Fruit fly (Drosophila melanogaster): ENCODE results near the gene Vha100-1.

Gene Vha100-1

DNA sequence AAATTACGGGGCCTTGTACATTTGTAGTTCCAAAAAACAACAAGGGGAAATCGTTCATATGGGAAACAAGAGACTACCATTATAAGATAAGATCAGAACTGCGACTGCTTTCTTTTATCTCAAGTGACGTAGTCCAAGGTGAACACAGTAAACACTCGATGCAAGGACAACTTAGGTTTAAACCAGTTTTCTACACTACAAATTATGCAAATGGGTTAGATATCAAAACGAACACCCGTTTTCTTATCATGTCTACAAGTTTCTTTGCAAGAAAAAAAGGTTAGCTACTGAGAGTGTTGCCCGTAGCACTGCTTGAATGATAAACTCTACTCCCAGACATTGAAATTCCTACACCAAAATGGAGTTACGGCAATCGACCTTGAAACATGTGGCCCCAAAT lies 6.9 kb upstream of the Vha100-1 start (continued):
- TF ChIP-seq seq (GFP tag; IDR thresholded peaks at IDR 0.05) = no peak
- no peak for TF ChIP-seq Tbp (GFP tag; optimal IDR thresholded peaks at IDR 0.05)
- TF ChIP-seq CG8359 (GFP tag; optimal IDR thresholded peaks at IDR 0.05; ENCODE audit: borderline replicate concordance) = peak; percentile 13
- TF ChIP-seq CG1602 (GFP tag; optimal IDR thresholded peaks at IDR 0.05) = peak; percentile 57
- TF ChIP-seq CG6272 (GFP tag; IDR thresholded peaks at IDR 0.05) = peak; percentile 51
- TF ChIP-seq ci (GFP tag; IDR thresholded peaks at IDR 0.05) = peak; percentile 81
- no peak for TF ChIP-seq disco-r (GFP tag; optimal IDR thresholded peaks at IDR 0.05)
- TF ChIP-seq CG11456 (GFP tag; IDR thresholded peaks at IDR 0.05) = peak; percentile 70; the same call in 2 of the 3 replicates
- TF ChIP-seq CG32772 (GFP tag; IDR thresholded peaks at IDR 0.05) = peak; percentile 75
- peak; percentile 62 for TF ChIP-seq schlank (tag; optimal IDR thresholded peaks at IDR 0.05)
- TF ChIP-seq CG18764 (GFP tag; optimal IDR thresholded peaks at IDR 0.05) = peak; percentile 26
- peak; percentile 52 for TF ChIP-seq CG17359 (tag; optimal IDR thresholded peaks at IDR 0.05)
- TF ChIP-seq CG11093 (GFP tag; IDR thresholded peaks at IDR 0.05) = peak; percentile 64; the same call in 2 of the 3 replicates
- peak; percentile 70 for TF ChIP-seq CG10959 (GFP tag; IDR thresholded peaks at IDR 0.05)
- peak; percentile 70 for TF ChIP-seq CG2712 (tag; optimal IDR thresholded peaks at IDR 0.05)
- peak; percentile 3 for TF ChIP-seq CG18619 (GFP tag; optimal IDR thresholded peaks at IDR 0.05)
- TF ChIP-seq CG17612 (GFP tag; IDR thresholded peaks at IDR 0.05) = peak; percentile 39; the same call in 1 of the 2 replicates
- TF ChIP-seq CG12942 (GFP tag; optimal IDR thresholded peaks at IDR 0.05) = peak; percentile 26
- TF ChIP-seq CG30403 (GFP tag; optimal IDR thresholded peaks at IDR 0.05) = peak; percentile 69
- TF ChIP-seq CG7745 (tag; optimal IDR thresholded peaks at IDR 0.05) = no peak
- peak; percentile 30 for TF ChIP-seq BtbVII (GFP tag; optimal IDR thresholded peaks at IDR 0.05)
- peak; percentile 73 for TF ChIP-seq ttk (GFP tag; IDR thresholded peaks at IDR 0.05)
- TF ChIP-seq ara (GFP tag; IDR thresholded peaks at IDR 0.05) = peak; percentile 82
- no peak; the same call in 2 of the 3 replicates for TF ChIP-seq z (GFP tag; IDR thresholded peaks at IDR 0.05)
- peak; percentile 69 to 76 for TF ChIP-seq Pdp1 (GFP tag; optimal IDR thresholded peaks at IDR 0.05)
- TF ChIP-seq CG7839 (tag; optimal IDR thresholded peaks at IDR 0.05) = peak; percentile 77
- peak; percentile 24 for TF ChIP-seq slou (GFP tag; optimal IDR thresholded peaks at IDR 0.05)
- TF ChIP-seq Xrp1 (GFP tag; IDR thresholded peaks at IDR 0.05) = peak; percentile 85
- peak; percentile 35 for TF ChIP-seq gro (GFP tag; optimal IDR thresholded peaks at IDR 0.05)
- peak; percentile 4 for TF ChIP-seq CG9609 (GFP tag; optimal IDR thresholded peaks at IDR 0.05)
- TF ChIP-seq CG10979 (tag; optimal IDR thresholded peaks at IDR 0.05) = peak; percentile 60
- TF ChIP-seq CG34224 (GFP tag; IDR thresholded peaks at IDR 0.05; ENCODE audit: partially characterized antibody) = no peak
- TF ChIP-seq CG3847 (GFP tag; IDR thresholded peaks at IDR 0.05) = peak; percentile 57; the same call in 1 of the 2 replicates
- TF ChIP-seq stwl (tag; optimal IDR thresholded peaks at IDR 0.05) = no peak
- peak; percentile 59 for TF ChIP-seq PHDP (tag; optimal IDR thresholded peaks at IDR 0.05)
- TF ChIP-seq CG9876 (GFP tag; optimal IDR thresholded peaks at IDR 0.05) = peak; percentile 13
- peak; percentile 51; the same call in 2 of the 3 replicates for TF ChIP-seq croc (GFP tag; conservative IDR thresholded peaks at IDR 0.05)
- peak; percentile 74 for TF ChIP-seq CG11247 (GFP tag; IDR thresholded peaks at IDR 0.05)
- TF ChIP-seq MBD-R2 (GFP tag; IDR thresholded peaks at IDR 0.05) = peak; percentile 58
- TF ChIP-seq sob (GFP tag; IDR thresholded peaks at IDR 0.05) = peak; percentile 72
- TF ChIP-seq Bdp1 (GFP tag; optimal IDR thresholded peaks at IDR 0.05) = peak; percentile 35
- peak; percentile 39 for TF ChIP-seq CG3281 (GFP tag; optimal IDR thresholded peaks at IDR 0.05)
- peak; percentile 60; the same call in 1 of the 2 replicates for TF ChIP-seq NFAT (GFP tag; IDR thresholded peaks at IDR 0.05)
- peak; percentile 41; the same call in 1 of the 2 replicates for TF ChIP-seq gt (GFP tag; IDR thresholded peaks at IDR 0.05)
- peak; percentile 94 for TF ChIP-seq Ets65A (GFP tag)
- TF ChIP-seq Hmr (GFP tag; optimal IDR thresholded peaks at IDR 0.05) = peak; percentile 38
- TF ChIP-seq Awh (GFP tag; IDR thresholded peaks at IDR 0.05) = peak; percentile 65
- peak; percentile 76 for TF ChIP-seq nmo (GFP tag; optimal IDR thresholded peaks at IDR 0.05)
- TF ChIP-seq tap (tag; optimal IDR thresholded peaks at IDR 0.05) = no peak
- 0 out of 2 replicates have a peak, but pooled peaks have one; percentile 28 for TF ChIP-seq dimm (GFP tag; IDR thresholded peaks at IDR 0.05)
- peak; percentile 49 for TF ChIP-seq bcd (GFP tag; optimal IDR thresholded peaks at IDR 0.05)
- TF ChIP-seq ems (GFP tag; optimal IDR thresholded peaks at IDR 0.05) = peak; percentile 49
